Fruit fly (Drosophila melanogaster) whole organism, embryonic: ENCODE results near the gene RpL7A.

Source experiments
- B-H1 ChIP-seq: fragments of 200-800 bp; sonication (Bioruptor generic); IDR thresholded peaks from 3 replicates; pipeline ENCODE4 v1.3.6; 2022; ENCODE audit warnings: missing biosample characterization, missing genetic modification characterization
- Bdp1 ChIP-seq: fragments of 200-800 bp; sonication (Bioruptor generic); optimal IDR thresholded peaks from 3 replicates; lab custom pipeline; 2016; ENCODE audit warnings: missing biosample characterization, missing genetic modification characterization
- BtbVII ChIP-seq: fragments of 200-800 bp; sonication (Bioruptor generic); optimal IDR thresholded peaks from 3 replicates; lab custom pipeline; 2017; ENCODE audit warnings: missing biosample characterization, mild to moderate bottlenecking, missing genetic modification characterization
- CG10543 ChIP-seq: fragments of 200-800 bp; sonication (Bioruptor generic); optimal IDR thresholded peaks from 3 replicates; lab custom pipeline; 2017; ENCODE audit warnings: missing biosample characterization, mild to moderate bottlenecking, missing genetic modification characterization, moderate library complexity
- CG12104 ChIP-seq: fragments of 200-800 bp; sonication (Bioruptor generic); optimal IDR thresholded peaks from 3 replicates; lab custom pipeline; 2016; ENCODE audit warnings: missing biosample characterization, missing genetic modification characterization
- CG13424 ChIP-seq: fragments of 200-800 bp; sonication (Bioruptor generic); optimal IDR thresholded peaks from 2 replicates; lab custom pipeline; 2019; ENCODE audit warnings: missing biosample characterization, mild to moderate bottlenecking, missing genetic modification characterization, moderate library complexity
- CG14441 ChIP-seq: fragments of 200-800 bp; sonication (Bioruptor generic); IDR thresholded peaks from 2 replicates; pipeline ENCODE4 v1.3.6; 2022; ENCODE audit warnings: missing biosample characterization, missing genetic modification characterization
- CG17186 ChIP-seq: fragments of 200-800 bp; sonication (Bioruptor generic); optimal IDR thresholded peaks from 3 replicates; lab custom pipeline; 2017; ENCODE audit warnings: missing biosample characterization, missing genetic modification reagents, missing genetic modification characterization
- CG17328 ChIP-seq: fragments of 200-800 bp; sonication (Bioruptor generic); IDR thresholded peaks from 2 replicates; pipeline ENCODE4 v1.3.6; 2022; ENCODE audit warnings: missing biosample characterization, missing genetic modification characterization
- CG17612 ChIP-seq: fragments of 200-800 bp; sonication (Bioruptor generic); IDR thresholded peaks from 2 replicates; pipeline ENCODE4 v1.3.6; 2022; ENCODE audit warnings: missing biosample characterization, missing genetic modification characterization
- CG18599 ChIP-seq: fragments of 200-800 bp; sonication (Bioruptor generic); optimal IDR thresholded peaks from 3 replicates; lab custom pipeline; 2017; ENCODE audit warnings: missing biosample characterization, missing genetic modification characterization, mild to moderate bottlenecking, moderate library complexity, missing genetic modification reagents
- CG31365 ChIP-seq: fragments of 200-800 bp; sonication (Bioruptor generic); optimal IDR thresholded peaks from 2 replicates; lab custom pipeline; 2018; ENCODE audit warnings: missing biosample characterization, mild to moderate bottlenecking, missing genetic modification characterization
- CG3281 ChIP-seq: fragments of 200-800 bp; sonication (Bioruptor generic); optimal IDR thresholded peaks from 3 replicates; lab custom pipeline; 2017; ENCODE audit warnings: missing biosample characterization, mild to moderate bottlenecking, missing genetic modification characterization
- CG4282 ChIP-seq: fragments of 200-800 bp; sonication (Bioruptor generic); optimal IDR thresholded peaks from 2 replicates; lab custom pipeline; 2016; ENCODE audit warnings: missing biosample characterization, missing genetic modification characterization
- CG4328 ChIP-seq: fragments of 200-800 bp; sonication (Bioruptor generic); optimal IDR thresholded peaks from 3 replicates; lab custom pipeline; 2017; ENCODE audit warnings: missing biosample characterization, missing genetic modification reagents, missing genetic modification characterization
- CG43689 ChIP-seq: fragments of 200-800 bp; sonication (Bioruptor generic); IDR thresholded peaks from 2 replicates; pipeline ENCODE4 v1.3.6; 2022; ENCODE audit warnings: missing biosample characterization, missing genetic modification characterization
- CG4424 ChIP-seq: fragments of 200-800 bp; sonication (Bioruptor generic); optimal IDR thresholded peaks from 3 replicates; lab custom pipeline; 2016; ENCODE audit warnings: missing biosample characterization, missing genetic modification characterization
- CG6175 ChIP-seq: fragments of 200-800 bp; sonication (Bioruptor generic); IDR thresholded peaks from 3 replicates; pipeline ENCODE4 v1.3.6; 2022; ENCODE audit warnings: missing biosample characterization, missing genetic modification characterization
- CG6765 ChIP-seq: fragments of 200-800 bp; sonication (Bioruptor generic); optimal IDR thresholded peaks from 3 replicates; lab custom pipeline; 2017; ENCODE audit warnings: missing biosample characterization, mild to moderate bottlenecking, missing genetic modification characterization
- CG7839 ChIP-seq: fragments of 200-800 bp; sonication (Bioruptor generic); optimal IDR thresholded peaks from 3 replicates; lab custom pipeline; 2018; ENCODE audit warnings: missing biosample characterization, mild to moderate bottlenecking, missing genetic modification characterization, moderate library complexity
- CG9609 ChIP-seq: fragments of 200-800 bp; sonication (Bioruptor generic); optimal IDR thresholded peaks from 3 replicates; lab custom pipeline; 2016; ENCODE audit warnings: missing biosample characterization, missing genetic modification characterization
- CG9797 ChIP-seq: fragments of 200-800 bp; sonication (Bioruptor generic); optimal IDR thresholded peaks from 3 replicates; lab custom pipeline; 2018; ENCODE audit warnings: missing biosample characterization, mild to moderate bottlenecking, missing genetic modification characterization
- CkIIα-i1 ChIP-seq: fragments of 200-800 bp; sonication (Bioruptor generic); IDR thresholded peaks from 2 replicates; pipeline ENCODE4 v1.3.6; 2022; ENCODE audit warnings: missing biosample characterization, missing genetic modification characterization
- Dbx ChIP-seq: fragments of 200-800 bp; sonication (Bioruptor generic); IDR thresholded peaks from 3 replicates; pipeline ENCODE4 v1.3.6; 2022; ENCODE audit warnings: missing biosample characterization, missing genetic modification characterization
- Dip2 ChIP-seq: fragments of 200-800 bp; sonication (Bioruptor generic); IDR thresholded peaks from 2 replicates; pipeline ENCODE4 v1.3.6; 2022; ENCODE audit warnings: missing biosample characterization, missing genetic modification characterization
- Ets65A ChIP-seq: fragments of 200-800 bp; sonication (Bioruptor generic); peaks from one replicate; lab custom pipeline; 2016; ENCODE audit warnings: missing biosample characterization, missing genetic modification characterization
- Fer1 ChIP-seq: fragments of 200-800 bp; sonication (Bioruptor generic); optimal IDR thresholded peaks from 2 replicates; lab custom pipeline; 2017; ENCODE audit warnings: missing biosample characterization, mild to moderate bottlenecking, missing genetic modification characterization
- HLH54F ChIP-seq: fragments of 200-800 bp; sonication (Bioruptor generic); optimal IDR thresholded peaks from 3 replicates; lab custom pipeline; 2016; ENCODE audit warnings: missing biosample characterization, missing genetic modification characterization
- Hey ChIP-seq: fragments of 200-800 bp; sonication (Bioruptor generic); optimal IDR thresholded peaks from 3 replicates; lab custom pipeline; 2018; ENCODE audit warnings: missing biosample characterization, mild to moderate bottlenecking, missing genetic modification characterization
- Hmx ChIP-seq: fragments of 200-800 bp; sonication (Bioruptor generic); optimal IDR thresholded peaks from 2 replicates; lab custom pipeline; 2016; ENCODE audit warnings: missing biosample characterization, missing genetic modification characterization
- NFAT ChIP-seq: fragments of 200-800 bp; sonication (Bioruptor generic); IDR thresholded peaks from 2 replicates; pipeline ENCODE4 v1.3.6; 2022; ENCODE audit warnings: missing biosample characterization, missing genetic modification characterization
- NK7.1 ChIP-seq: fragments of 200-800 bp; sonication (Bioruptor generic); optimal IDR thresholded peaks from 3 replicates; lab custom pipeline; 2016; ENCODE audit warnings: missing biosample characterization, missing genetic modification characterization
- Ravus ChIP-seq: fragments of 200-800 bp; sonication (Bioruptor generic); IDR thresholded peaks from 2 replicates; pipeline ENCODE4 v1.3.6; 2022; ENCODE audit warnings: missing biosample characterization, missing genetic modification characterization
- Rfx ChIP-seq: fragments of 200-800 bp; sonication (Bioruptor generic); IDR thresholded peaks from 2 replicates; pipeline ENCODE4 v1.3.6; 2022; ENCODE audit warnings: missing biosample characterization, missing genetic modification characterization
- Trl ChIP-seq, 3 experiments: fragments of >200 bp in 2 of 3; fragments of 200-800 bp in 1 of 3; sonication (Bioruptor generic) in 1 of 3; optimal IDR thresholded peaks; 2 replicates in 1 of 3; 3 replicates in 2 of 3; lab custom pipeline; 2016 to 2017; ENCODE audit warnings: missing biosample characterization in 1 of 3, missing genetic modification characterization in 1 of 3
- ab ChIP-seq: fragments of 200-800 bp; sonication (Bioruptor generic); optimal IDR thresholded peaks from 2 replicates; lab custom pipeline; 2016; ENCODE audit warnings: missing biosample characterization, missing genetic modification characterization
- bigmax ChIP-seq: fragments of 200-800 bp; sonication (Bioruptor generic); optimal IDR thresholded peaks from 2 replicates; lab custom pipeline; 2018; ENCODE audit warnings: missing biosample characterization, mild to moderate bottlenecking, missing genetic modification characterization
- cwo ChIP-seq: fragments of 200-800 bp; sonication (Bioruptor generic); optimal IDR thresholded peaks from 3 replicates; lab custom pipeline; 2017; ENCODE audit warnings: missing biosample characterization, missing genetic modification characterization, mild to moderate bottlenecking, moderate library complexity, missing genetic modification reagents
- dpn ChIP-seq, 2 experiments: fragments of 200-800 bp; sonication (Bioruptor generic); optimal IDR thresholded peaks; 3 replicates each; lab custom pipeline; 2016; ENCODE audit warnings: missing biosample characterization in 2 of 2, missing genetic modification characterization in 2 of 2
- gem ChIP-seq: fragments of 200-800 bp; sonication (Bioruptor generic); optimal IDR thresholded peaks from 2 replicates; lab custom pipeline; 2019; ENCODE audit warnings: missing biosample characterization, mild to moderate bottlenecking, missing genetic modification characterization, moderate library complexity
- jigr1 ChIP-seq: fragments of 200-800 bp; sonication (Bioruptor generic); IDR thresholded peaks from 3 replicates; pipeline ENCODE4 v1.3.6; 2022; ENCODE audit warnings: missing biosample characterization, missing genetic modification characterization
- kay ChIP-seq: fragments of 200-800 bp; sonication (Bioruptor generic); optimal IDR thresholded peaks from 2 replicates; lab custom pipeline; 2016; ENCODE audit warnings: missing biosample characterization, missing genetic modification characterization
- ken ChIP-seq: fragments of 200-800 bp; sonication (Bioruptor generic); IDR thresholded peaks from 3 replicates; pipeline ENCODE4 v1.3.6; 2022; ENCODE audit warnings: missing biosample characterization, missing genetic modification characterization
- lmd ChIP-seq: fragments of 200-800 bp; sonication (Bioruptor generic); IDR thresholded peaks from 2 replicates; pipeline ENCODE4 v1.3.6; 2022; ENCODE audit warnings: missing biosample characterization, missing genetic modification characterization
- rib ChIP-seq: fragments of 200-800 bp; sonication (Bioruptor generic); IDR thresholded peaks from 2 replicates; pipeline ENCODE4 v1.3.6; 2022; ENCODE audit warnings: missing biosample characterization, missing genetic modification characterization
- sens-2 ChIP-seq: fragments of 200-800 bp; sonication (Bioruptor generic); IDR thresholded peaks from 2 replicates; pipeline ENCODE4 v1.3.6; 2022; ENCODE audit warnings: missing biosample characterization, missing genetic modification characterization
- shn ChIP-seq: fragments of 200-800 bp; sonication (Bioruptor generic); optimal IDR thresholded peaks from 3 replicates; lab custom pipeline; 2016; ENCODE audit warnings: missing biosample characterization, missing genetic modification characterization
- slou ChIP-seq: fragments of 200-800 bp; sonication (Bioruptor generic); optimal IDR thresholded peaks from 3 replicates; lab custom pipeline; 2016; ENCODE audit warnings: missing biosample characterization, missing genetic modification characterization
- sqz ChIP-seq: fragments of 200-800 bp; sonication (Bioruptor generic); optimal IDR thresholded peaks from 3 replicates; lab custom pipeline; 2018; ENCODE audit warnings: missing biosample characterization, mild to moderate bottlenecking, missing genetic modification characterization
- trem ChIP-seq: fragments of 200-800 bp; optimal IDR thresholded peaks from 3 replicates; lab custom pipeline; 2019; ENCODE audit warnings: missing biosample characterization, mild to moderate bottlenecking, missing genetic modification characterization, moderate library complexity
- vvl ChIP-seq: fragments of 200-800 bp; sonication (Bioruptor generic); IDR thresholded peaks from 2 replicates; pipeline ENCODE4 v1.3.6; 2022; ENCODE audit warnings: missing biosample characterization, missing genetic modification characterization
- zfh1 ChIP-seq: fragments of 200-800 bp; sonication (Bioruptor generic); IDR thresholded peaks from 3 replicates; pipeline ENCODE4 v1.3.6; 2022; ENCODE audit warnings: missing biosample characterization, missing genetic modification characterization

Gene RpL7A

dm6 chrX:6524217-6524616 is 8.9 kb downstream of the RpL7A start, which contains the start of the genes CG42340 and CG3918 (continued):
- TF ChIP-seq CG4328, result no peak
- peak; percentile 79 for TF ChIP-seq trem
- TF ChIP-seq CG6175 (GFP tag; lab: Robert Waterston, UW), result no peak
- no peak for TF ChIP-seq CkIIα-i1 (GFP tag; lab: Robert Waterston, UW)
- no peak for TF ChIP-seq HLH54F
- no peak for TF ChIP-seq CG7839 (tag; lab: Kevin White, UChicago)
- no peak for TF ChIP-seq Hey (tag; lab: Kevin White, UChicago)
- no peak for TF ChIP-seq CG43689 (GFP tag; lab: Robert Waterston, UW)
- TF ChIP-seq slou, result no peak
- TF ChIP-seq Dbx (GFP tag; lab: Robert Waterston, UW), result peak; percentile 56; the same call in 1 of the 3 replicates
- no peak for TF ChIP-seq gem (tag; lab: Kevin White, UChicago)
- no peak for TF ChIP-seq Dip2 (GFP tag; lab: Robert Waterston, UW)
- no peak for TF ChIP-seq CG9609 (GFP tag; lab: Kevin White, UChicago)
- peak; percentile 38 for TF ChIP-seq Fer1 (GFP tag; lab: Kevin White, UChicago)
- TF ChIP-seq zfh1 (GFP tag; lab: Robert Waterston, UW), result peak; percentile 45; the same call in 1 of the 3 replicates
- TF ChIP-seq CG18599, result peak; percentile 27
- TF ChIP-seq dpn (GFP tag; optimal IDR thresholded peaks at IDR 0.05; lab: Kevin White, UChicago), result peak in 1 of 2 experiments; percentile 37
- TF ChIP-seq CG13424 (tag; lab: Kevin White, UChicago), result peak; percentile 20
- peak; percentile 28 for TF ChIP-seq shn
- no peak for TF ChIP-seq Hmx
- no peak for TF ChIP-seq CG3281
- TF ChIP-seq CG10543 (GFP tag; lab: Kevin White, UChicago), result peak; percentile 35
- peak; percentile 99 for TF ChIP-seq CG9797 (GFP tag; lab: Kevin White, UChicago)
- TF ChIP-seq CG17186 (GFP tag; lab: Kevin White, UChicago), result peak; percentile 59
- no peak for TF ChIP-seq bigmax (GFP tag; lab: Kevin White, UChicago)
- no peak for TF ChIP-seq Ravus
- TF ChIP-seq rib, result no peak
- TF ChIP-seq vvl, result peak; percentile 45; the same call in 1 of the 2 replicates
- no peak for TF ChIP-seq ab (GFP tag; lab: Kevin White, UChicago)
- TF ChIP-seq BtbVII, result no peak
- peak; percentile 60 for TF ChIP-seq Rfx
- no peak for TF ChIP-seq CG4424 (GFP tag; lab: Kevin White, UChicago)
- 0 out of 3 replicates have a peak, but pooled peaks have one; percentile 9 for TF ChIP-seq ken (GFP tag; lab: Robert Waterston, UW)
- TF ChIP-seq CG4282 (GFP tag; lab: Kevin White, UChicago), result peak; percentile 28
- TF ChIP-seq NK7.1 (GFP tag; lab: Kevin White, UChicago), result no peak
- no peak for TF ChIP-seq Ets65A
- no peak for TF ChIP-seq B-H1
- TF ChIP-seq CG17328 (GFP tag; lab: Robert Waterston, UW), result no peak
- no peak for TF ChIP-seq CG31365 (tag; lab: Kevin White, UChicago)
- TF ChIP-seq sens-2 (GFP tag; lab: Robert Waterston, UW), result no peak
- TF ChIP-seq NFAT (GFP tag; lab: Robert Waterston, UW), result peak; percentile 39; the same call in 1 of the 2 replicates
- no peak for TF ChIP-seq CG12104 (GFP tag; lab: Kevin White, UChicago)
- TF ChIP-seq kay (GFP tag; lab: Kevin White, UChicago), result no peak
- TF ChIP-seq Bdp1 (GFP tag; lab: Kevin White, UChicago), result no peak
- no peak for TF ChIP-seq CG14441
- TF ChIP-seq Trl (optimal IDR thresholded peaks at IDR 0.05; lab: Kevin White, UChicago), result no peak
- no peak for TF ChIP-seq Trl (GFP tag; optimal IDR thresholded peaks at IDR 0.05; lab: Kevin White, UChicago)
- no peak for TF ChIP-seq CG17612
- TF ChIP-seq sqz, result no peak
- TF ChIP-seq jigr1 (GFP tag; lab: Robert Waterston, UW), result no peak
- no peak for TF ChIP-seq lmd (GFP tag; lab: Robert Waterston, UW)
- no peak for TF ChIP-seq CG6765 (GFP tag; lab: Kevin White, UChicago)
- TF ChIP-seq cwo (GFP tag; lab: Kevin White, UChicago), result no peak
